Worm (Caenorhabditis elegans) whole organism, late embryonic: ENCODE results near the gene Y54G11A.3.

Experiments used
- K09A11.1 ChIP-seq: sonication (generic microtip); optimal IDR thresholded peaks from 2 replicates; lab custom pipeline; 2017; ENCODE audit warnings: antibody characterized with exemption, mild to moderate bottlenecking, missing genetic modification characterization, missing compliant biosample characterization; ENCODE audit not compliant: insufficient read depth
- ceh-14 ChIP-seq: sonication (generic microtip); optimal IDR thresholded peaks from 2 replicates; lab custom pipeline; 2016; ENCODE audit warnings: missing genotype, missing genetic modification characterization, missing compliant biosample characterization
- ceh-24 ChIP-seq: sonication (generic microtip); optimal IDR thresholded peaks from 2 replicates; lab custom pipeline; 2016; ENCODE audit warnings: mild to moderate bottlenecking, missing genetic modification characterization, missing compliant biosample characterization
- ceh-30 ChIP-seq: fragments of 150-350 bp; optimal IDR thresholded peaks from 2 replicates; lab custom pipeline; 2014; ENCODE audit warnings: missing biosample characterization, missing genetic modification characterization
- ceh-6 ChIP-seq: fragments of 200-800 bp; sonication (Bioruptor generic); optimal IDR thresholded peaks from 2 replicates; lab custom pipeline; 2018; ENCODE audit warnings: mild to moderate bottlenecking, missing genetic modification characterization, missing compliant biosample characterization
- pha-4 ChIP-seq: fragments of 150-350 bp; optimal IDR thresholded peaks from 2 replicates; lab custom pipeline; 2018; ENCODE audit warnings: missing biosample characterization, missing genetic modification reagents, missing genetic modification characterization
- pqm-1 ChIP-seq: sonication (generic microtip); optimal IDR thresholded peaks from 2 replicates; lab custom pipeline; 2016; ENCODE audit warnings: missing genetic modification characterization, missing compliant biosample characterization
- pros-1 ChIP-seq: fragments of 150-350 bp; optimal IDR thresholded peaks from 2 replicates; lab custom pipeline; 2014; ENCODE audit warnings: missing biosample characterization, missing genetic modification reagents, missing genetic modification characterization
- sox-2 ChIP-seq: fragments of 200-800 bp; sonication (Bioruptor generic); IDR thresholded peaks from 2 replicates; pipeline ENCODE4 v1.3.6; 2022; ENCODE audit warnings: missing genetic modification reagents, missing genetic modification characterization, missing compliant biosample characterization
- tbx-7 ChIP-seq: sonication (generic microtip); optimal IDR thresholded peaks from 2 replicates; lab custom pipeline; 2016; ENCODE audit warnings: missing genotype, missing genetic modification characterization, missing compliant biosample characterization
- unc-3 ChIP-seq, 2 experiments: fragments of 200-800 bp in 1 of 2; sonication (Bioruptor generic) in 1 of 2; sonication (generic microtip) in 1 of 2; conservative IDR thresholded peaks in 1 of 2; optimal IDR thresholded peaks in 1 of 2; 2 replicates each; pipeline versions ENCODE4 v1.3.6 to Lab custom; 2016 to 2022; ENCODE audit warnings: missing compliant biosample characterization in 2 of 2, missing genetic modification characterization in 2 of 2, missing genetic modification reagents in 1 of 2
- unc-55 ChIP-seq: sonication (generic microtip); optimal IDR thresholded peaks from 2 replicates; lab custom pipeline; 2017; ENCODE audit warnings: missing biosample characterization, missing genetic modification reagents, missing genetic modification characterization
- unc-86 ChIP-seq: sonication (generic microtip); optimal IDR thresholded peaks from 2 replicates; lab custom pipeline; 2016; ENCODE audit warnings: missing genetic modification characterization, missing compliant biosample characterization

DNA sequence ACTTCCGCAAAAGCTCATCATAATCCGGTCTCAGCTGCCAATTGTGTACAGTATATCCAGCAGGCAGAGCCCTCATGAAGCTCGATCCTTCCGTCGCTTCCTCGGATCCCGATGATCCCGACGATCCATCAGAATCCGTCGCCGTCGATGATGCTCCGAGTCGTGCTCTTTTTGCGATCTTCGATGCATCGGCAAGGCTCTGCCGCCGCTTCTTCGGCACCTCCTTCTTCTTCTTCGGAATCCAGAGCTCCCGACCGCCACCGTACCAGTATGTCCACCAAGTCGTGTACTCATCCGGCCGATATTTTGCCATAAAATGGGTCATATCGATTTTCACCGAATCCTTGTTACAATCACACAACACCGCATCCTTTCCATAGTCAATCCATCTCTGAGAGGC is 36.5 kb upstream of the Y54G11A.3 start:
- no peak for TF ChIP-seq ceh-30 (tag; lab: Kevin White, UChicago)
- no peak for TF ChIP-seq pqm-1 (tag; lab: Kevin White, UChicago)
- no peak for TF ChIP-seq tbx-7
- TF ChIP-seq K09A11.1 (tag; lab: Kevin White, UChicago): no peak
- no peak for TF ChIP-seq ceh-24 (tag; lab: Kevin White, UChicago)
- no peak for TF ChIP-seq unc-86
- no peak for TF ChIP-seq sox-2
- no peak for TF ChIP-seq ceh-14 (tag; lab: Kevin White, UChicago)
- TF ChIP-seq unc-55 (GFP tag; lab: Kevin White, UChicago): no peak
- TF ChIP-seq ceh-6 (GFP tag; lab: Kevin White, UChicago): no peak
- no peak for TF ChIP-seq pha-4 (tag; lab: Kevin White, UChicago)
- TF ChIP-seq unc-3 (GFP tag; conservative IDR thresholded peaks at IDR 0.05; lab: Robert Waterston, UW): no peak
- no peak for TF ChIP-seq unc-3 (tag; optimal IDR thresholded peaks at IDR 0.05; lab: Kevin White, UChicago)
- no peak for TF ChIP-seq pros-1 (tag; lab: Kevin White, UChicago)
